Worm (Caenorhabditis elegans) whole organism, L4/young adult: ENCODE data around the gene C34F6.7.

Experiments used
- W03F9.2 ChIP-seq: fragments of 150-350 bp; optimal IDR thresholded peaks from 2 replicates; lab custom pipeline; 2014; ENCODE audit warnings: missing biosample characterization, missing genetic modification characterization
- dao-5 ChIP-seq: sonication (generic microtip); optimal IDR thresholded peaks from 2 replicates; lab custom pipeline; 2016; ENCODE audit warnings: missing genotype, missing genetic modification characterization, moderate library complexity, missing compliant biosample characterization
- him-1 ChIP-seq: sonication (generic microtip); optimal IDR thresholded peaks from 2 replicates; lab custom pipeline; 2016; ENCODE audit warnings: missing genotype, missing genetic modification reagents, missing genetic modification characterization, missing compliant biosample characterization

- TF ChIP-seq W03F9.2, result no peak
- TF ChIP-seq dao-5, result no peak
- no peak for TF ChIP-seq him-1
Measured at ce11 chrX:11241479-11241878, 26.2 kb upstream of the C34F6.7 start.
